Worm (Caenorhabditis elegans) whole organism, L4 larva: Measurements from ENCODE around the gene spsb-1.

Experiments used
- T20F7.1 ChIP-seq: fragments of 200-800 bp; sonication (Bioruptor generic); optimal IDR thresholded peaks from 2 replicates; lab custom pipeline; 2018; ENCODE audit warnings: mild to moderate bottlenecking, missing genetic modification characterization, missing compliant biosample characterization
- daf-8 ChIP-seq: fragments of 200-800 bp; sonication (Bioruptor generic); IDR thresholded peaks from 2 replicates; pipeline ENCODE4 v1.3.6; 2022; ENCODE audit warnings: missing genetic modification characterization, missing compliant biosample characterization
- lin-15B ChIP-seq: fragments of 150-350 bp; sonication (generic microtip); optimal IDR thresholded peaks from 3 replicates; lab custom pipeline; 2014; ENCODE audit warnings: missing biosample characterization, missing genetic modification characterization
- nhr-6 ChIP-seq: fragments of 150-350 bp; optimal IDR thresholded peaks from 2 replicates; lab custom pipeline; 2014; ENCODE audit warnings: missing biosample characterization, missing genetic modification characterization
- skn-1 ChIP-seq: fragments of 150-350 bp; optimal IDR thresholded peaks from 2 replicates; lab custom pipeline; 2014; ENCODE audit warnings: missing biosample characterization, missing genetic modification characterization
- snpc-1.2 ChIP-seq: fragments of 200-800 bp; sonication (Bioruptor generic); IDR thresholded peaks from 2 replicates; pipeline ENCODE4 v1.3.6; 2022; ENCODE audit warnings: missing genetic modification reagents, missing genetic modification characterization, missing compliant biosample characterization
- snpc-4 ChIP-seq: fragments of 150-350 bp; optimal IDR thresholded peaks from 2 replicates; lab custom pipeline; 2014; ENCODE audit warnings: missing biosample characterization, missing genetic modification characterization

- no peak for TF ChIP-seq lin-15B (tag; lab: Kevin White, UChicago)
- TF ChIP-seq nhr-6: no peak
- TF ChIP-seq daf-8 (GFP tag; lab: Robert Waterston, UW): no peak
- no peak for TF ChIP-seq snpc-4
- no peak for TF ChIP-seq T20F7.1 (GFP tag; lab: Kevin White, UChicago)
- no peak for TF ChIP-seq skn-1
- no peak for TF ChIP-seq snpc-1.2 (GFP tag; lab: Robert Waterston, UW)
Measured at ce11 chrII:15148442-15148841, 48.1 kb upstream of the spsb-1 start.
